Worm (Caenorhabditis elegans) whole organism, mixed stage, embryonic: ENCODE measurements around the gene F08G12.11.

ENCODE experiments used
- M03D4.4 ChIP-seq: sonication (generic microtip); optimal IDR thresholded peaks from 2 replicates; lab custom pipeline; 2017; ENCODE audit warnings: mild to moderate bottlenecking, missing genetic modification characterization, missing compliant biosample characterization
- bed-3 ChIP-seq: fragments of 200-800 bp; sonication (Bioruptor generic); optimal IDR thresholded peaks from 3 replicates; lab custom pipeline; 2018; ENCODE audit warnings: mild to moderate bottlenecking, missing genetic modification characterization, moderate library complexity, missing compliant biosample characterization
- blmp-1 ChIP-seq: fragments of 150-350 bp; optimal IDR thresholded peaks from 2 replicates; lab custom pipeline; 2014; ENCODE audit warnings: missing biosample characterization, missing genetic modification characterization
- ceh-39 ChIP-seq: fragments of 150-350 bp; optimal IDR thresholded peaks from 2 replicates; lab custom pipeline; 2014; ENCODE audit warnings: missing biosample characterization, missing genetic modification characterization
- ceh-43 ChIP-seq: fragments of 200-800 bp; sonication (Bioruptor generic); optimal IDR thresholded peaks from 2 replicates; lab custom pipeline; 2018; ENCODE audit warnings: mild to moderate bottlenecking, missing genetic modification characterization, moderate library complexity, missing compliant biosample characterization
- ceh-83 ChIP-seq: fragments of 200-800 bp; sonication (Bioruptor generic); optimal IDR thresholded peaks from 2 replicates; lab custom pipeline; 2018; ENCODE audit warnings: mild to moderate bottlenecking, missing genetic modification characterization, missing compliant biosample characterization
- ces-1 ChIP-seq: fragments of 150-350 bp; optimal IDR thresholded peaks from 2 replicates; lab custom pipeline; 2014; ENCODE audit warnings: missing biosample characterization, missing genetic modification reagents, missing genetic modification characterization
- cnd-1 ChIP-seq: fragments of 200-800 bp; sonication (Bioruptor generic); optimal IDR thresholded peaks from 2 replicates; lab custom pipeline; 2018; ENCODE audit warnings: mild to moderate bottlenecking, missing genetic modification characterization, missing compliant biosample characterization
- drap-1 ChIP-seq: fragments of 200-800 bp; sonication (Bioruptor generic); optimal IDR thresholded peaks from 3 replicates; lab custom pipeline; 2018; ENCODE audit warnings: mild to moderate bottlenecking, missing genetic modification characterization, missing compliant biosample characterization
- elt-1 ChIP-seq: sonication (generic microtip); optimal IDR thresholded peaks from 2 replicates; lab custom pipeline; 2017; ENCODE audit warnings: missing genetic modification characterization, mild to moderate bottlenecking, missing compliant biosample characterization, antibody characterized with exemption, moderate library complexity, borderline replicate concordance; ENCODE audit not compliant: insufficient read depth
- elt-3 ChIP-seq: fragments of 150-350 bp; optimal IDR thresholded peaks from 2 replicates; lab custom pipeline; 2014; ENCODE audit warnings: missing biosample characterization, missing genetic modification characterization
- ham-2 ChIP-seq: fragments of 200-800 bp; sonication (Bioruptor generic); optimal IDR thresholded peaks from 2 replicates; lab custom pipeline; 2018; ENCODE audit warnings: mild to moderate bottlenecking, missing genetic modification characterization, missing compliant biosample characterization
- hlh-1 ChIP-seq: fragments of 150-350 bp; optimal IDR thresholded peaks from 2 replicates; lab custom pipeline; 2014; ENCODE audit warnings: missing biosample characterization, missing genetic modification reagents, missing genetic modification characterization
- lin-13 ChIP-seq: fragments of 150-350 bp; optimal IDR thresholded peaks from 2 replicates; lab custom pipeline; 2014; ENCODE audit warnings: missing biosample characterization, missing genetic modification characterization
- lsy-2 ChIP-seq: fragments of 150-350 bp; optimal IDR thresholded peaks from 2 replicates; lab custom pipeline; 2014; ENCODE audit warnings: missing biosample characterization, missing genetic modification characterization
- mab-5 ChIP-seq: fragments of 150-350 bp; optimal IDR thresholded peaks from 2 replicates; lab custom pipeline; 2014; ENCODE audit warnings: missing biosample characterization, missing genetic modification characterization
- mep-1 ChIP-seq: fragments of 150-350 bp; optimal IDR thresholded peaks from 2 replicates; lab custom pipeline; 2017; ENCODE audit warnings: missing biosample characterization, missing genetic modification reagents, missing genetic modification characterization, inconsistent platforms
- mls-2 ChIP-seq: sonication (generic microtip); optimal IDR thresholded peaks from 2 replicates; lab custom pipeline; 2016; ENCODE audit warnings: mild to moderate bottlenecking, missing genetic modification characterization, moderate library complexity, missing compliant biosample characterization
- nhr-12 ChIP-seq: fragments of 150-350 bp; optimal IDR thresholded peaks from 2 replicates; lab custom pipeline; 2014; ENCODE audit warnings: missing biosample characterization, missing genetic modification characterization
- nhr-2 ChIP-seq: fragments of 150-350 bp; optimal IDR thresholded peaks from 2 replicates; lab custom pipeline; 2014; ENCODE audit warnings: missing biosample characterization, missing genetic modification characterization
- nhr-237 ChIP-seq: fragments of 150-350 bp; optimal IDR thresholded peaks from 2 replicates; lab custom pipeline; 2014; ENCODE audit warnings: missing biosample characterization, missing genetic modification characterization
- nhr-28 ChIP-seq: fragments of 150-350 bp; optimal IDR thresholded peaks from 2 replicates; lab custom pipeline; 2014; ENCODE audit warnings: missing biosample characterization, missing genetic modification characterization
- pha-4 ChIP-seq: fragments of 150-350 bp; optimal IDR thresholded peaks from 2 replicates; lab custom pipeline; 2018; ENCODE audit warnings: missing biosample characterization, missing genetic modification reagents, missing genetic modification characterization
- sem-2 ChIP-seq: fragments of 200-800 bp; sonication (Bioruptor generic); optimal IDR thresholded peaks from 2 replicates; lab custom pipeline; 2018; ENCODE audit warnings: mild to moderate bottlenecking, missing genetic modification characterization, missing compliant biosample characterization
- snpc-4 ChIP-seq: fragments of 150-350 bp; optimal IDR thresholded peaks from 2 replicates; lab custom pipeline; 2014; ENCODE audit warnings: missing biosample characterization, missing genetic modification characterization
- sptf-1 ChIP-seq: sonication (generic microtip); optimal IDR thresholded peaks from 2 replicates; lab custom pipeline; 2017; ENCODE audit warnings: mild to moderate bottlenecking, missing genetic modification characterization, moderate library complexity, missing compliant biosample characterization
- unc-120 ChIP-seq: sonication (generic microtip); optimal IDR thresholded peaks from 2 replicates; lab custom pipeline; 2017; ENCODE audit warnings: missing genetic modification characterization, missing compliant biosample characterization; ENCODE audit not compliant: poor library complexity, severe bottlenecking
- unc-62 ChIP-seq: fragments of 150-350 bp; optimal IDR thresholded peaks from 2 replicates; lab custom pipeline; 2014; ENCODE audit warnings: missing biosample characterization, missing genetic modification reagents, missing genetic modification characterization
- zip-8 ChIP-seq: fragments of 150-350 bp; optimal IDR thresholded peaks from 2 replicates; lab custom pipeline; 2014; ENCODE audit warnings: missing biosample characterization, missing genetic modification characterization
- ztf-11 ChIP-seq: fragments of 150-350 bp; optimal IDR thresholded peaks from 2 replicates; lab custom pipeline; 2014; ENCODE audit warnings: missing biosample characterization, missing genetic modification characterization

The F08G12.11 gene

DNA sequence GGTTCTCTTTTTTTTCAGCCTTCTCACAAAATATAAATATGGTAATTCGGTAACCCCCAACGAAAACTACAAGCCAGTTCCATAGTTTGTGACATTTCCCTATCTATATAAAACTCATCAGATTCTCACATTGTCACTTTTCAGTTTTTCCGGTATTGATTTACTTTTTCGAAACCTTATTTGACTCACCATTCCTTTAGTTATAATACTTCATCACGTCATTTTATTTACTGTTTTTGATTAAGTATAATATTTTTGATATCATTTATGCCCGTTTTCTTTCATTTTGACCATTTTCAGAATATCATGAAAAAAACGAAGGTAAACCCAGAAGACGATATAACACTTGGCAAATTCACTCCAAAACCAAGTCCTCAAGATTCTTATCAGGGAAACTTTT lies 36.5 kb upstream of the F08G12.11 start, which contains the start of gene pgp-3:
pgp-3 (plus strand) TSS at position 301 of the 400 bp plus-strand sequence.
- no peak for TF ChIP-seq ces-1 (GFP tag; lab: Kevin White, UChicago)
- TF ChIP-seq ztf-11 (tag; lab: Kevin White, UChicago) = no peak
- no peak for TF ChIP-seq ceh-43 (GFP tag; lab: Kevin White, UChicago)
- no peak for TF ChIP-seq mab-5 (tag; lab: Kevin White, UChicago)
- TF ChIP-seq blmp-1 (tag; lab: Kevin White, UChicago) = no peak
- no peak for TF ChIP-seq unc-120 (tag; lab: Kevin White, UChicago)
- TF ChIP-seq, all 35 proteins: peak for 0

DNA sequence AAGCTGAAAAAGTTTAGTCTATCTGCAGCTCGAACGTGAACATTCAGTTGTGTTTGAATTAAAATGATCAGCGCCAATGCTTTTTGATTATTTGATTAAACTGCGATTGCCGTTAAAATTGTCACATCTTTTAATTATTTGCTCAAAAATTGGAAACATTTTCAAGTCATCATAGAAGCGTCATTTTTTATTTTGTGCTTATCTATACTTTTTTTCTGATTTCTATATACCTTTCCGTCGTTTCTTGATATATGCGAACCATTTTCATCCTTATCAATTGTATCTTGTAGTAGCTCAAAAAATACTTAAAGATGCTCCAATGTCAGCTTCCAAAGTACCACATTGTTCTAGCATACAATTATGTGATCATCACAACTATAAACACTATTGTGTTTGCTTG lies 35.9 kb upstream of the F08G12.11 start:
- TF ChIP-seq lsy-2 (tag; lab: Kevin White, UChicago) (no peak), sem-2 (GFP tag; lab: Kevin White, UChicago) (no peak), nhr-237 (tag; lab: Kevin White, UChicago) (no peak), mab-5 (tag; lab: Kevin White, UChicago) (no peak)
- TF ChIP-seq, all 35 proteins: peak for 0

- no peak for TF ChIP-seq elt-1 (tag; lab: Kevin White, UChicago)
- no peak for TF ChIP-seq ceh-39 (tag; lab: Kevin White, UChicago)
- TF ChIP-seq nhr-28 (tag; lab: Kevin White, UChicago) = no peak
- TF ChIP-seq blmp-1 (tag; lab: Kevin White, UChicago) = no peak
- no peak for TF ChIP-seq mab-5 (tag; lab: Kevin White, UChicago)
- no peak for TF ChIP-seq M03D4.4
- no peak for TF ChIP-seq elt-3 (tag; lab: Kevin White, UChicago)
Observed at ce11 chrX:11346155-11346554, 30.8 kb upstream of the F08G12.11 start, which contains the start of gene oct-2. Gene oct-2 (plus strand): TSS chrX:11346455.

DNA sequence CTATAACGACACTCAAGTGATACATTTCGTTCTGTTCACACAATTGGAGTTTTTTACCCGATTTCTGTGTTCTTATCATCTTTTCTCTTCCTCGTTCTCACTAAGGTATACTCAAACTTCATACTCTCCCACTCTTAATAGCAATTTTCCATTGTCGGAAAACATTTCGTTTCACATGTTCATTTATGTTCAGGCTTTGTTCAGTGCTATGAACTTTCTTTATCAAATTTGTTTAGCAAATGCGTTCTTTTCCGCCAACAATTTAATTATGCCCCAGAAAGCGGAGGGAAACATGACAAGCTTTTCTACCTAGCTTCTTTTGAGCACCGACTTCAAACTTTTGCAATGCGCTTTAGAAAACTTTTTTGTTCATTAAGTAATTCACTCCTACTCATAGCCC lies 30.1 kb upstream of the F08G12.11 start:
- TF ChIP-seq drap-1 (GFP tag; lab: Kevin White, UChicago) = no peak
- TF ChIP-seq ces-1 (GFP tag; lab: Kevin White, UChicago) = peak; percentile 89

DNA sequence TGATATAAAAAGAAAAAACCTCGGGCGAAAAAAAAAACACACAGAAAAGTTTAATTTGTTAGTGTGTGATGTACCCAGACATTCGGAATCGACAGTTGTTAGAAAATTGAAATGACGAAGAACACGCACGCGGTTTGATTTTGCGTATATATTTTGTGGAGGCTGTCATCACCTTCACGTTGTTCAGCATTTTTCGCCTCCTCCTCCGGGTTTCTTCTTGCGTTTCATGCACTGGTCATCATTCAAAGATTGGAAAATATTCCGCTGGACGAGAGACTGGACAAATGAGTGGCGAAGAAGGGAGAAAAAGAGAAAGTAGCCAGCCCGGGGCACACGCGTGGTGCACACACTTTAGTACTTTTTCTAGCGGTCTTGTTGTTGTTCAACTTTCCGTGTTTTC lies 29.5 kb upstream of the F08G12.11 start:
- TF ChIP-seq unc-62 (GFP tag; lab: Kevin White, UChicago) (peak; percentile 21), hlh-1 (tag; lab: Kevin White, UChicago) (peak; percentile 61), ces-1 (GFP tag; lab: Kevin White, UChicago) (no peak)

DNA sequence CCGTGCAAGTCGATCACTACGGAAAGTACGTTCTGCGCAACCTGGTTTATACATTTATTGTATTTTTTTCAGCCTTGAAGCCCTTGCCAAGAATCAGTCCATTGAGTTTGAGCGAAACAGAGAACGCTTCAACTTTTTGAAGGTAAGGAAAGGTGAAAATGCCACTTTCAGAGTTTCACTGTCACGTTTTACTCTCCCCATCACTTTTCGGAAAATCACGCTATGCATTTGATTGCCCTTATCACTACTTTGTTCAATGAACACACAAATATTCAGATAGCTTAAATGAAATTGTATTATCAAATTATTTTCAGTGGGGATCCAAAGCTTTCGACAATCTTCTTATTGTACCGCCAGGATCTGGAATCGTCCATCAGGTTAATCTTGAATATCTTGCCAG lies 25.1 kb upstream of the F08G12.11 start:
- TF ChIP-seq elt-3 (tag; lab: Kevin White, UChicago) (no peak), unc-62 (GFP tag; lab: Kevin White, UChicago) (no peak), zip-8 (tag; lab: Kevin White, UChicago) (no peak), sem-2 (GFP tag; lab: Kevin White, UChicago) (no peak), nhr-2 (tag; lab: Kevin White, UChicago) (no peak), unc-120 (tag; lab: Kevin White, UChicago) (no peak), blmp-1 (tag; lab: Kevin White, UChicago) (no peak), lsy-2 (tag; lab: Kevin White, UChicago) (no peak), elt-1 (tag; lab: Kevin White, UChicago) (no peak), snpc-4 (no peak), nhr-237 (tag; lab: Kevin White, UChicago) (no peak), M03D4.4 (no peak), lin-13 (no peak), cnd-1 (no peak), hlh-1 (tag; lab: Kevin White, UChicago) (no peak)

ce11 chrX:11339375-11339924 lies 24.1 kb upstream of the F08G12.11 start, which contains the start of gene aco-1:
Gene aco-1 (plus strand): TSS chrX:11339874.
- peak; percentile 15 for TF ChIP-seq mls-2 (tag; lab: Kevin White, UChicago)
- TF ChIP-seq elt-1 (tag; lab: Kevin White, UChicago) = peak; percentile 71
- no peak for TF ChIP-seq bed-3 (GFP tag; lab: Kevin White, UChicago)
- no peak for TF ChIP-seq unc-120 (tag; lab: Kevin White, UChicago)
- TF ChIP-seq elt-3 (tag; lab: Kevin White, UChicago) = no peak
- no peak for TF ChIP-seq zip-8 (tag; lab: Kevin White, UChicago)
- TF ChIP-seq ceh-83 (GFP tag; lab: Kevin White, UChicago) = no peak
- TF ChIP-seq pha-4 (tag; lab: Kevin White, UChicago) = no peak
- TF ChIP-seq unc-62 (GFP tag; lab: Kevin White, UChicago) = no peak
- no peak for TF ChIP-seq hlh-1 (tag; lab: Kevin White, UChicago)
- TF ChIP-seq nhr-12 (tag; lab: Kevin White, UChicago) = peak; percentile 15
- peak; percentile 52 for TF ChIP-seq nhr-2 (tag; lab: Kevin White, UChicago)
- no peak for TF ChIP-seq lsy-2 (tag; lab: Kevin White, UChicago)
- TF ChIP-seq cnd-1 = no peak
- peak; percentile 24 for TF ChIP-seq lin-13
- no peak for TF ChIP-seq ceh-43 (GFP tag; lab: Kevin White, UChicago)
- peak; percentile 27 for TF ChIP-seq sptf-1 (tag; lab: Kevin White, UChicago)
- TF ChIP-seq M03D4.4 = peak; percentile 27
- TF ChIP-seq snpc-4 = no peak
- peak; percentile 23 for TF ChIP-seq ham-2
- peak; percentile 21 for TF ChIP-seq mep-1
